Worm (Caenorhabditis elegans) whole organism, L3 larva: ENCODE measurements around the gene cmd-1.

Experiments used
- R02D3.7 ChIP-seq: fragments of 150-350 bp; optimal IDR thresholded peaks from 2 replicates; lab custom pipeline; 2014; ENCODE audit warnings: missing biosample characterization, missing genetic modification characterization
- elt-2 ChIP-seq: sonication (generic microtip); optimal IDR thresholded peaks from 2 replicates; lab custom pipeline; 2016; ENCODE audit warnings: missing genetic modification reagents, mild to moderate bottlenecking, missing genetic modification characterization, missing compliant biosample characterization
- elt-3 ChIP-seq, 3 experiments: fragments of 150-350 bp in 1 of 3; sonication (generic microtip) in 2 of 3; optimal IDR thresholded peaks; 2 replicates in 2 of 3; 4 replicates in 1 of 3; lab custom pipeline; 2014 to 2017; ENCODE audit warnings: missing biosample characterization in 3 of 3, missing genetic modification characterization in 3 of 3
- mdl-1 ChIP-seq: fragments of 150-350 bp; optimal IDR thresholded peaks from 2 replicates; lab custom pipeline; 2014; ENCODE audit warnings: missing biosample characterization, missing genetic modification characterization
- nfya-1 ChIP-seq: sonication (generic microtip); optimal IDR thresholded peaks from 2 replicates; lab custom pipeline; 2017; ENCODE audit warnings: missing genetic modification characterization, mild to moderate bottlenecking, missing compliant biosample characterization, antibody characterized with exemption, moderate library complexity; ENCODE audit not compliant: insufficient read depth
- nhr-25 ChIP-seq: sonication (generic microtip); optimal IDR thresholded peaks from 2 replicates; lab custom pipeline; 2017; ENCODE audit warnings: missing biosample characterization, missing genetic modification characterization
- nhr-77 ChIP-seq: fragments of 150-350 bp; optimal IDR thresholded peaks from 2 replicates; lab custom pipeline; 2014; ENCODE audit warnings: missing biosample characterization, missing genetic modification characterization
- pha-4 ChIP-seq: fragments of 150-350 bp; optimal IDR thresholded peaks from 2 replicates; lab custom pipeline; 2014; ENCODE audit warnings: missing biosample characterization, missing genetic modification reagents, missing genetic modification characterization
- skn-1 ChIP-seq: fragments of 150-350 bp; optimal IDR thresholded peaks from 2 replicates; lab custom pipeline; 2014; ENCODE audit warnings: missing biosample characterization, missing genetic modification characterization

- no peak for TF ChIP-seq nfya-1 (tag; lab: Kevin White, UChicago)
- TF ChIP-seq mdl-1, result no peak
- no peak for TF ChIP-seq elt-2 (tag; lab: Kevin White, UChicago)
- TF ChIP-seq skn-1 (tag; lab: Kevin White, UChicago), result no peak
- no peak for TF ChIP-seq nhr-77 (tag; lab: Kevin White, UChicago)
- no peak for TF ChIP-seq pha-4 (tag; lab: Kevin White, UChicago)
- no peak for TF ChIP-seq elt-3 (tag; optimal IDR thresholded peaks at IDR 0.05; lab: Kevin White, UChicago)
- TF ChIP-seq R02D3.7 (tag; lab: Kevin White, UChicago), result no peak
- TF ChIP-seq nhr-25, result no peak
Measured at ce11 chrV:1156431-1156830, 360 bp downstream of the cmd-1 start.
